Worm (Caenorhabditis elegans): ENCODE measurements around the gene ctl-2.

Gene ctl-2

ce11 chrII:14294390-14294789 lies 7.4 kb downstream of the ctl-2 start:
- TF ChIP-seq efl-1 (optimal IDR thresholded peaks at IDR 0.05) (no peak), efl-1 (GFP tag; optimal IDR thresholded peaks at IDR 0.05 in 1 of 2) (peak in 1 of 2 experiments; percentile 85), unc-98 (GFP tag; IDR thresholded peaks at IDR 0.05) (no peak)

ce11 chrII:14292519-14292918 lies 9.3 kb downstream of the ctl-2 start, which contains the start of gene Y54G11A.4:
Gene Y54G11A.4, plus strand, starts transcription at chrII:14292819.
- TF ChIP-seq ceh-82 (tag; optimal IDR thresholded peaks at IDR 0.05) (peak in 1 of 3 experiments; percentile 13), nhr-85 (tag) (peak; percentile 38), zip-4 (GFP tag; optimal IDR thresholded peaks at IDR 0.05) (no peak), lsy-2 (tag; optimal IDR thresholded peaks at IDR 0.05) (no peak)

- peak in 1 of 2 experiments; percentile 35 for TF ChIP-seq lin-35 (GFP tag; optimal IDR thresholded peaks at IDR 0.05)
- TF ChIP-seq efl-1 (optimal IDR thresholded peaks at IDR 0.05) = peak in 1 of 2 experiments; percentile 42
- peak; percentile 16 to 90 for TF ChIP-seq efl-1 (GFP tag; optimal IDR thresholded peaks at IDR 0.05 in 1 of 2)
- TF ChIP-seq grh-1 (GFP tag; IDR thresholded peaks at IDR 0.05) = peak; percentile 43; the same call in 1 of the 2 replicates
- peak in 2 of 3 experiments; percentile 12 to 14 for TF ChIP-seq dpl-1 (GFP tag; optimal IDR thresholded peaks at IDR 0.05)
Measured at ce11 chrII:14291854-14292253, 10.0 kb downstream of the ctl-2 start.

ce11 chrII:14290846-14291245 lies 11.0 kb downstream of the ctl-2 start:
- TF ChIP-seq unc-130 (tag; optimal IDR thresholded peaks at IDR 0.05) (no peak), nhr-77 (tag; optimal IDR thresholded peaks at IDR 0.05) (peak; percentile 36), mef-2 (tag; optimal IDR thresholded peaks at IDR 0.05) (no peak), elt-3 (tag; optimal IDR thresholded peaks at IDR 0.05) (no peak), zip-4 (GFP tag; optimal IDR thresholded peaks at IDR 0.05) (peak; percentile 8), nhr-237 (tag; optimal IDR thresholded peaks at IDR 0.05) (peak; percentile 41), lin-35 (GFP tag; optimal IDR thresholded peaks at IDR 0.05) (peak in 1 of 2 experiments; percentile 16), grh-1 (GFP tag; IDR thresholded peaks at IDR 0.05) (no peak), zag-1 (tag; optimal IDR thresholded peaks at IDR 0.05) (no peak), ceh-8 (GFP tag; optimal IDR thresholded peaks at IDR 0.05) (no peak), xbp-1 (tag; optimal IDR thresholded peaks at IDR 0.05) (no peak), efl-3 (GFP tag; optimal IDR thresholded peaks at IDR 0.05) (no peak), nhr-90 (tag; optimal IDR thresholded peaks at IDR 0.05; ENCODE audit: poor library complexity) (no peak), nhr-12 (tag; optimal IDR thresholded peaks at IDR 0.05) (no peak), Y116A8C.19 (tag; optimal IDR thresholded peaks at IDR 0.05; ENCODE audit: borderline replicate concordance) (no peak), tlp-1 (tag; optimal IDR thresholded peaks at IDR 0.05) (no peak), alr-1 (tag; optimal IDR thresholded peaks at IDR 0.05; ENCODE audit: borderline replicate concordance) (no peak), blmp-1 (tag; optimal IDR thresholded peaks at IDR 0.05) (no peak), skn-1 (tag; optimal IDR thresholded peaks at IDR 0.05) (peak; percentile 89), unc-30 (tag; optimal IDR thresholded peaks at IDR 0.05) (no peak), efl-1 (optimal IDR thresholded peaks at IDR 0.05) (peak; percentile 18 to 27), efl-1 (GFP tag; optimal IDR thresholded peaks at IDR 0.05 in 1 of 2) (peak in 1 of 2 experiments; percentile 53), pax-3 (tag; optimal IDR thresholded peaks at IDR 0.05) (no peak), dsc-1 (tag; optimal IDR thresholded peaks at IDR 0.05) (no peak), unc-86 (tag; optimal IDR thresholded peaks at IDR 0.05) (no peak), nhr-84 (tag; optimal IDR thresholded peaks at IDR 0.05) (no peak), nhr-20 (tag; optimal IDR thresholded peaks at IDR 0.05) (peak; percentile 22), mep-1 (tag; optimal IDR thresholded peaks at IDR 0.05) (no peak), nhr-71 (tag; optimal IDR thresholded peaks at IDR 0.05) (no peak), nhr-76 (tag; optimal IDR thresholded peaks at IDR 0.05) (no peak), egl-27 (tag; optimal IDR thresholded peaks at IDR 0.05) (no peak), hlh-4 (tag; optimal IDR thresholded peaks at IDR 0.05) (no peak), fkh-10 (GFP tag; optimal IDR thresholded peaks at IDR 0.05) (no peak), ceh-90 (tag; optimal IDR thresholded peaks at IDR 0.05) (no peak), lir-3 (tag; optimal IDR thresholded peaks at IDR 0.05; ENCODE audit: poor library complexity) (no peak)

Data from whole organism, L1 larva.